Worm (Caenorhabditis elegans) whole organism, mixed stage, embryonic: ENCODE measurements around the gene E02C12.8.

Experiments used
- blmp-1 ChIP-seq: fragments of 150-350 bp; optimal IDR thresholded peaks from 2 replicates; lab custom pipeline; 2014; ENCODE audit warnings: missing biosample characterization, missing genetic modification characterization
- ceh-83 ChIP-seq: fragments of 200-800 bp; sonication (Bioruptor generic); optimal IDR thresholded peaks from 2 replicates; lab custom pipeline; 2018; ENCODE audit warnings: mild to moderate bottlenecking, missing genetic modification characterization, missing compliant biosample characterization
- mep-1 ChIP-seq: fragments of 150-350 bp; optimal IDR thresholded peaks from 2 replicates; lab custom pipeline; 2017; ENCODE audit warnings: missing biosample characterization, missing genetic modification reagents, missing genetic modification characterization, inconsistent platforms
- nhr-28 ChIP-seq: fragments of 150-350 bp; optimal IDR thresholded peaks from 2 replicates; lab custom pipeline; 2014; ENCODE audit warnings: missing biosample characterization, missing genetic modification characterization
- nhr-76 ChIP-seq: sonication (generic microtip); optimal IDR thresholded peaks from 2 replicates; lab custom pipeline; 2017; ENCODE audit warnings: missing biosample characterization, missing genetic modification characterization
- snpc-4 ChIP-seq: fragments of 150-350 bp; optimal IDR thresholded peaks from 2 replicates; lab custom pipeline; 2014; ENCODE audit warnings: missing biosample characterization, missing genetic modification characterization
- unc-62 ChIP-seq: fragments of 150-350 bp; optimal IDR thresholded peaks from 2 replicates; lab custom pipeline; 2014; ENCODE audit warnings: missing biosample characterization, missing genetic modification reagents, missing genetic modification characterization

- TF ChIP-seq mep-1 (tag; lab: Kevin White, UChicago) (no peak), ceh-83 (GFP tag; lab: Kevin White, UChicago) (no peak), unc-62 (GFP tag; lab: Kevin White, UChicago) (no peak), blmp-1 (no peak), snpc-4 (tag; lab: Kevin White, UChicago) (no peak), nhr-28 (tag; lab: Kevin White, UChicago) (no peak), nhr-76 (tag; lab: Kevin White, UChicago) (no peak)
Measured at ce11 chrV:9356345-9356744, 17.1 kb downstream of the E02C12.8 start, which contains the start of gene ttr-49.
